Worm (Caenorhabditis elegans): Measurements from ENCODE around the gene sre-24.

DNA sequence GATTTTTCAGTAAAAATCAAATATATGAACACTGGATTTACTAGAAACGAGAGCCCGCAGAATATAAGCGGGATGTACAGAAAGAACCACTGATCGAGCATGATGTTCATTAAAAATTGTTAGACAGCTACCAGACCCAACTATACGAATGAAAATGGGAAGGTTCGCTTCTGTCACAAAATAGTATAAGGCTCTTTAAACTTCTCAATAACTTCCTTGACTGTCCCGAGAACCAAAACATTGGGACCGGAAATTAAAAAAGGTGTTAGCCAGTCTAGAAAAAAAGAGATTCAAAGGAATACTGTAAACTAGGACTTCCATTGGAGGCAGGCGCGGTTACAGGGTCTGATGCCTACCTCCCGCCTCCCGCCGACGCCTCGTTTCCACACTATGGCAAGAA, 26.7 kb upstream of the sre-24 start, which contains the start of gene srj-55:
- TF ChIP-seq snpc-4 (tag; optimal IDR thresholded peaks at IDR 0.05) (no peak), nhr-237 (tag; optimal IDR thresholded peaks at IDR 0.05) (no peak), mab-5 (tag; optimal IDR thresholded peaks at IDR 0.05) (no peak), ceh-39 (tag; optimal IDR thresholded peaks at IDR 0.05) (no peak), ztf-11 (tag; optimal IDR thresholded peaks at IDR 0.05) (no peak), nhr-28 (tag; optimal IDR thresholded peaks at IDR 0.05) (no peak), lin-13 (tag; optimal IDR thresholded peaks at IDR 0.05) (no peak), nhr-76 (tag; optimal IDR thresholded peaks at IDR 0.05) (no peak), tbx-8 (GFP tag; optimal IDR thresholded peaks at IDR 0.05) (no peak), unc-39 (tag; optimal IDR thresholded peaks at IDR 0.05) (no peak), pha-4 (tag; optimal IDR thresholded peaks at IDR 0.05) (no peak), flh-1 (GFP tag; optimal IDR thresholded peaks at IDR 0.05) (no peak), mep-1 (tag; optimal IDR thresholded peaks at IDR 0.05) (no peak), unc-62 (GFP tag; optimal IDR thresholded peaks at IDR 0.05) (no peak)
